Worm (Caenorhabditis elegans) whole organism, L4 larva: ENCODE measurements around the gene egl-23.

Experiments used
- F44E2.7 ChIP-seq: fragments of 200-800 bp; sonication (Bioruptor generic); IDR thresholded peaks from 2 replicates; pipeline ENCODE4 v2.1.2; 2022; ENCODE audit warnings: missing genetic modification characterization, missing compliant biosample characterization
- T20F7.1 ChIP-seq: fragments of 200-800 bp; sonication (Bioruptor generic); optimal IDR thresholded peaks from 2 replicates; lab custom pipeline; 2018; ENCODE audit warnings: mild to moderate bottlenecking, missing genetic modification characterization, missing compliant biosample characterization
- Y105C5A.15 ChIP-seq: fragments of 200-800 bp; sonication (Bioruptor generic); IDR thresholded peaks from 2 replicates; pipeline ENCODE4 v1.3.6; 2022; ENCODE audit warnings: missing genetic modification characterization, missing compliant biosample characterization
- ZK546.5 ChIP-seq, 2 experiments: sonication (generic microtip); optimal IDR thresholded peaks; 2 replicates each; lab custom pipeline; 2017; ENCODE audit warnings: missing biosample characterization in 2 of 2, missing genetic modification characterization in 2 of 2
- ama-1 ChIP-seq: fragments of 150-350 bp; optimal IDR thresholded peaks from 2 replicates; lab custom pipeline; 2014; ENCODE audit warnings: inconsistent platforms, mixed read lengths
- arid-1 ChIP-seq: fragments of 200-800 bp; sonication (Bioruptor generic); conservative IDR thresholded peaks from 2 replicates; pipeline ENCODE4 v1.3.6; 2022; ENCODE audit warnings: missing genetic modification reagents, missing genetic modification characterization, missing compliant biosample characterization
- ceh-20 ChIP-seq: fragments of 200-800 bp; sonication (Bioruptor generic); IDR thresholded peaks from 2 replicates; pipeline ENCODE4 v1.3.6; 2022; ENCODE audit warnings: missing genetic modification reagents, missing genetic modification characterization, missing compliant biosample characterization
- ceh-44 ChIP-seq: fragments of 200-800 bp; sonication (Bioruptor generic); IDR thresholded peaks from 2 replicates; pipeline ENCODE4 v1.3.6; 2022; ENCODE audit warnings: missing genetic modification reagents, missing genetic modification characterization, missing compliant biosample characterization
- cey-2 ChIP-seq: sonication (generic microtip); optimal IDR thresholded peaks from 3 replicates; lab custom pipeline; 2017; ENCODE audit warnings: missing genetic modification characterization, mild to moderate bottlenecking, missing compliant biosample characterization, antibody characterized with exemption, borderline replicate concordance; ENCODE audit not compliant: insufficient read depth
- dmd-6 ChIP-seq: fragments of 200-800 bp; sonication (Bioruptor generic); IDR thresholded peaks from 2 replicates; pipeline ENCODE4 v1.3.6; 2022; ENCODE audit warnings: missing genetic modification reagents, missing genetic modification characterization, missing compliant biosample characterization
- dmd-9 ChIP-seq: fragments of 200-800 bp; sonication (Bioruptor generic); IDR thresholded peaks from 2 replicates; pipeline ENCODE4 v1.3.6; 2022; ENCODE audit warnings: missing genetic modification reagents, missing genetic modification characterization, missing compliant biosample characterization
- duxl-1 ChIP-seq: sonication (generic microtip); optimal IDR thresholded peaks from 2 replicates; lab custom pipeline; 2016; ENCODE audit warnings: mild to moderate bottlenecking, missing genetic modification characterization, moderate library complexity, missing compliant biosample characterization; ENCODE audit not compliant: poor library complexity
- dve-1 ChIP-seq: sonication (generic microtip); optimal IDR thresholded peaks from 2 replicates; lab custom pipeline; 2017; ENCODE audit warnings: antibody characterized with exemption, mild to moderate bottlenecking, missing genetic modification characterization, missing compliant biosample characterization; ENCODE audit not compliant: insufficient read depth
- egl-43 ChIP-seq: fragments of 200-800 bp; sonication (Bioruptor generic); IDR thresholded peaks from 2 replicates; pipeline ENCODE4 v1.3.6; 2022; ENCODE audit warnings: missing genetic modification reagents, missing genetic modification characterization, missing compliant biosample characterization
- fkh-10 ChIP-seq: fragments of 150-350 bp; optimal IDR thresholded peaks from 2 replicates; lab custom pipeline; 2014; ENCODE audit warnings: missing biosample characterization, missing genetic modification reagents, missing genetic modification characterization
- gei-8 ChIP-seq: fragments of 200-800 bp; sonication (Bioruptor generic); optimal IDR thresholded peaks from 2 replicates; lab custom pipeline; 2018; ENCODE audit warnings: mild to moderate bottlenecking, missing genetic modification characterization, missing compliant biosample characterization
- hlh-11 ChIP-seq: fragments of 200-800 bp; sonication (Bioruptor generic); optimal IDR thresholded peaks from 2 replicates; lab custom pipeline; 2018; ENCODE audit warnings: mild to moderate bottlenecking, missing genetic modification characterization, missing compliant biosample characterization
- hlh-30 ChIP-seq: sonication (generic microtip); optimal IDR thresholded peaks from 2 replicates; lab custom pipeline; 2017; ENCODE audit warnings: antibody characterized with exemption, mild to moderate bottlenecking, missing genetic modification characterization, missing compliant biosample characterization; ENCODE audit not compliant: insufficient read depth
- lim-7 ChIP-seq: fragments of 200-800 bp; sonication (Bioruptor generic); IDR thresholded peaks from 2 replicates; pipeline ENCODE4 v1.3.6; 2022; ENCODE audit warnings: missing genetic modification characterization, missing compliant biosample characterization
- lin-15B ChIP-seq: fragments of 150-350 bp; sonication (generic microtip); optimal IDR thresholded peaks from 3 replicates; lab custom pipeline; 2014; ENCODE audit warnings: missing biosample characterization, missing genetic modification characterization
- lin-29 ChIP-seq: fragments of 200-800 bp; sonication (Bioruptor generic); IDR thresholded peaks from 2 replicates; pipeline ENCODE4 v1.3.6; 2022; ENCODE audit warnings: missing genetic modification reagents, missing genetic modification characterization, missing compliant biosample characterization
- lin-38 ChIP-seq: fragments of 200-800 bp; sonication (Bioruptor generic); IDR thresholded peaks from 2 replicates; pipeline ENCODE4 v1.3.6; 2022; ENCODE audit warnings: missing genetic modification reagents, missing genetic modification characterization, missing compliant biosample characterization
- lir-3 ChIP-seq: sonication (generic microtip); optimal IDR thresholded peaks from 2 replicates; lab custom pipeline; 2016; ENCODE audit warnings: mild to moderate bottlenecking, missing genetic modification characterization, missing compliant biosample characterization
- madf-5 ChIP-seq, 2 experiments: fragments of 200-800 bp; sonication (Bioruptor generic); IDR thresholded peaks; 2 replicates each; pipeline ENCODE4 v1.3.6; 2022; ENCODE audit warnings: missing compliant biosample characterization in 2 of 2, missing genetic modification characterization in 2 of 2
- mdl-1 ChIP-seq, 2 experiments: fragments of 150-350 bp in 1 of 2; sonication (generic microtip) in 1 of 2; optimal IDR thresholded peaks; 2 replicates each; lab custom pipeline; 2014 to 2017; ENCODE audit warnings: missing biosample characterization in 2 of 2, missing genetic modification characterization in 2 of 2
- mes-2 ChIP-seq: sonication (generic microtip); optimal IDR thresholded peaks from 2 replicates; lab custom pipeline; 2016; ENCODE audit warnings: missing genotype, mild to moderate bottlenecking, missing genetic modification characterization, missing compliant biosample characterization; ENCODE audit not compliant: poor library complexity, severe bottlenecking
- mxl-2 ChIP-seq: fragments of 200-800 bp; sonication (Bioruptor generic); conservative IDR thresholded peaks from 2 replicates; pipeline ENCODE4 v1.3.6; 2022; ENCODE audit warnings: missing genetic modification reagents, missing genetic modification characterization, missing compliant biosample characterization
- nhr-11 ChIP-seq: fragments of 150-350 bp; optimal IDR thresholded peaks from 2 replicates; lab custom pipeline; 2014; ENCODE audit warnings: missing biosample characterization, missing genetic modification characterization
- nhr-25 ChIP-seq: sonication (generic microtip); optimal IDR thresholded peaks from 2 replicates; lab custom pipeline; 2017; ENCODE audit warnings: missing genetic modification characterization, mild to moderate bottlenecking, missing compliant biosample characterization, antibody characterized with exemption, moderate library complexity, borderline replicate concordance; ENCODE audit not compliant: insufficient read depth
- nhr-41 ChIP-seq: fragments of 200-800 bp; sonication (Bioruptor generic); IDR thresholded peaks from 2 replicates; pipeline ENCODE4 v1.3.6; 2022; ENCODE audit warnings: missing genetic modification reagents, missing genetic modification characterization, missing compliant biosample characterization
- nhr-76 ChIP-seq: fragments of 150-350 bp; optimal IDR thresholded peaks from 2 replicates; lab custom pipeline; 2014; ENCODE audit warnings: missing biosample characterization, missing genetic modification characterization
- pha-4 ChIP-seq, 2 experiments: fragments of 150-350 bp in 1 of 2; fragments of 200-800 bp in 1 of 2; sonication (Bioruptor generic) in 1 of 2; IDR thresholded peaks in 1 of 2; optimal IDR thresholded peaks in 1 of 2; 2 replicates each; pipeline versions ENCODE4 v1.3.6 to Lab custom; 2014 to 2022; ENCODE audit warnings: missing genetic modification characterization in 2 of 2, missing genetic modification reagents in 2 of 2, missing biosample characterization in 1 of 2, missing compliant biosample characterization in 1 of 2
- php-3 ChIP-seq: fragments of 200-800 bp; sonication (Bioruptor generic); IDR thresholded peaks from 2 replicates; pipeline ENCODE4 v1.3.6; 2022; ENCODE audit warnings: missing genetic modification reagents, missing genetic modification characterization, missing compliant biosample characterization
- pqm-1 ChIP-seq: sonication (generic microtip); optimal IDR thresholded peaks from 2 replicates; lab custom pipeline; 2017; ENCODE audit warnings: missing biosample characterization, missing genetic modification characterization
- rbr-2 ChIP-seq: sonication (generic microtip); optimal IDR thresholded peaks from 2 replicates; lab custom pipeline; 2016; ENCODE audit warnings: missing genotype, missing genetic modification characterization, missing compliant biosample characterization
- saeg-2 ChIP-seq: fragments of 200-800 bp; sonication (Bioruptor generic); IDR thresholded peaks from 2 replicates; pipeline ENCODE4 v1.3.6; 2022; ENCODE audit warnings: missing genetic modification reagents, missing genetic modification characterization, missing compliant biosample characterization
- sdz-12 ChIP-seq: fragments of 200-800 bp; sonication (Bioruptor generic); optimal IDR thresholded peaks from 2 replicates; lab custom pipeline; 2018; ENCODE audit warnings: mild to moderate bottlenecking, missing genetic modification characterization, missing compliant biosample characterization
- skn-1 ChIP-seq: fragments of 150-350 bp; optimal IDR thresholded peaks from 2 replicates; lab custom pipeline; 2014; ENCODE audit warnings: missing biosample characterization, missing genetic modification characterization
- snpc-4 ChIP-seq: fragments of 150-350 bp; optimal IDR thresholded peaks from 2 replicates; lab custom pipeline; 2014; ENCODE audit warnings: missing biosample characterization, missing genetic modification characterization
- spr-3 ChIP-seq: fragments of 200-800 bp; sonication (Bioruptor generic); optimal IDR thresholded peaks from 2 replicates; lab custom pipeline; 2018; ENCODE audit warnings: mild to moderate bottlenecking, missing genetic modification characterization, missing compliant biosample characterization
- unc-130 ChIP-seq: sonication (generic microtip); optimal IDR thresholded peaks from 2 replicates; lab custom pipeline; 2016; ENCODE audit warnings: missing genetic modification reagents, missing genetic modification characterization, missing compliant biosample characterization
- unc-39 ChIP-seq: sonication (generic microtip); optimal IDR thresholded peaks from 2 replicates; lab custom pipeline; 2017; ENCODE audit warnings: missing biosample characterization, missing genetic modification characterization
- vab-7 ChIP-seq: fragments of 200-800 bp; sonication (Bioruptor generic); IDR thresholded peaks from 2 replicates; pipeline ENCODE4 v1.3.6; 2022; ENCODE audit warnings: missing genetic modification reagents, missing genetic modification characterization, missing compliant biosample characterization
- zfp-2 ChIP-seq: sonication (generic microtip); optimal IDR thresholded peaks from 2 replicates; lab custom pipeline; 2016; ENCODE audit warnings: mild to moderate bottlenecking, missing genetic modification characterization, missing compliant biosample characterization
- zip-11 ChIP-seq: fragments of 200-800 bp; sonication (Bioruptor generic); IDR thresholded peaks from 2 replicates; pipeline ENCODE4 v1.3.6; 2022; ENCODE audit warnings: missing genetic modification characterization, missing compliant biosample characterization
- zip-2 ChIP-seq: fragments of 150-350 bp; optimal IDR thresholded peaks from 2 replicates; lab custom pipeline; 2014; ENCODE audit warnings: missing biosample characterization, missing genetic modification characterization
- ztf-11 ChIP-seq: fragments of 150-350 bp; optimal IDR thresholded peaks from 2 replicates; lab custom pipeline; 2014; ENCODE audit warnings: missing biosample characterization, missing genetic modification characterization

Gene egl-23

ce11 chrIV:14032620-14033501 lies 44.0 kb downstream of the egl-23 start:
- no peak for TF ChIP-seq ZK546.5 (tag; optimal IDR thresholded peaks at IDR 0.05; lab: Kevin White, UChicago)
- peak; percentile 82 for TF ChIP-seq rbr-2 (tag; lab: Kevin White, UChicago)
- TF ChIP-seq nhr-25, result no peak
- TF ChIP-seq lin-29 (GFP tag; lab: Robert Waterston, UW), result peak; percentile 60; the same call in 1 of the 2 replicates
- no peak for TF ChIP-seq sdz-12
- TF ChIP-seq egl-43 (GFP tag; lab: Robert Waterston, UW), result no peak
- TF ChIP-seq cey-2 (tag; lab: Kevin White, UChicago), result no peak
- TF ChIP-seq zfp-2 (tag; lab: Kevin White, UChicago), result peak; percentile 57
- peak; percentile 67 for TF ChIP-seq mes-2 (tag; lab: Kevin White, UChicago)
- TF ChIP-seq nhr-11 (tag; lab: Kevin White, UChicago), result peak; percentile 49
- TF ChIP-seq hlh-30 (tag; lab: Kevin White, UChicago), result peak; percentile 92
- peak; percentile 69 for TF ChIP-seq T20F7.1 (GFP tag; lab: Kevin White, UChicago)
- TF ChIP-seq vab-7 (GFP tag; lab: Robert Waterston, UW), result no peak
- TF ChIP-seq mxl-2, result peak; percentile 12; the same call in 1 of the 2 replicates
- TF ChIP-seq nhr-41 (GFP tag; lab: Robert Waterston, UW), result no peak; the same call in 1 of the 2 replicates
- TF ChIP-seq lin-38 (GFP tag; lab: Robert Waterston, UW), result peak; percentile 53; the same call in 1 of the 2 replicates
- no peak for TF ChIP-seq gei-8 (GFP tag; lab: Kevin White, UChicago)
- TF ChIP-seq skn-1, result no peak
- no peak for TF ChIP-seq duxl-1 (tag; lab: Kevin White, UChicago)
- no peak for TF ChIP-seq ama-1 (lab: Kevin White, UChicago)
- TF ChIP-seq lir-3 (tag; lab: Kevin White, UChicago), result no peak
- peak; percentile 84 for TF ChIP-seq dmd-6 (GFP tag; lab: Robert Waterston, UW)
- TF ChIP-seq saeg-2 (GFP tag; lab: Robert Waterston, UW), result peak; percentile 81
- peak; percentile 94 for TF ChIP-seq hlh-11 (tag; lab: Kevin White, UChicago)
- TF ChIP-seq F44E2.7 (GFP tag; lab: Robert Waterston, UW), result no peak
- peak; percentile 54 for TF ChIP-seq unc-39 (tag; lab: Kevin White, UChicago)
- no peak for TF ChIP-seq ztf-11 (tag; lab: Kevin White, UChicago)
- TF ChIP-seq ceh-20 (GFP tag; lab: Robert Waterston, UW), result peak; percentile 84
- peak; percentile 73 for TF ChIP-seq dve-1
- TF ChIP-seq pqm-1 (tag; lab: Kevin White, UChicago), result no peak
- TF ChIP-seq arid-1 (GFP tag; lab: Robert Waterston, UW), result no peak; the same call in 1 of the 2 replicates
- TF ChIP-seq unc-130 (GFP tag; lab: Kevin White, UChicago), result no peak
- TF ChIP-seq ceh-44 (GFP tag; lab: Robert Waterston, UW), result no peak
- TF ChIP-seq spr-3 (GFP tag; lab: Kevin White, UChicago), result no peak
- TF ChIP-seq nhr-76 (tag; lab: Kevin White, UChicago), result no peak
- TF ChIP-seq php-3, result no peak
- TF ChIP-seq lin-15B (tag; lab: Kevin White, UChicago), result no peak
- TF ChIP-seq pha-4 (GFP tag; IDR thresholded peaks at IDR 0.05; lab: Robert Waterston, UW), result peak; percentile 65; the same call in 1 of the 2 replicates
- TF ChIP-seq pha-4 (tag; optimal IDR thresholded peaks at IDR 0.05; lab: Kevin White, UChicago), result no peak
- no peak for TF ChIP-seq lim-7 (GFP tag; lab: Robert Waterston, UW)
- TF ChIP-seq dmd-9 (GFP tag; lab: Robert Waterston, UW), result 0 out of 2 replicates have a peak, but pooled peaks have one; percentile 25
- no peak for TF ChIP-seq zip-2
- no peak for TF ChIP-seq zip-11 (GFP tag; lab: Robert Waterston, UW)
- no peak for TF ChIP-seq fkh-10 (GFP tag; lab: Kevin White, UChicago)
- TF ChIP-seq madf-5 (GFP tag; IDR thresholded peaks at IDR 0.05; lab: Robert Waterston, UW), result 0 out of 4 replicates have a peak, but pooled peaks of 1 of the 2 experiments have one; percentile 51
- peak in 1 of 2 experiments; percentile 12 for TF ChIP-seq mdl-1 (tag; optimal IDR thresholded peaks at IDR 0.05; lab: Kevin White, UChicago)
- no peak for TF ChIP-seq snpc-4
- TF ChIP-seq Y105C5A.15 (GFP tag; lab: Robert Waterston, UW), result peak; percentile 75; the same call in 1 of the 2 replicates
